Fruit fly (Drosophila melanogaster): Measurements from ENCODE around the gene Wdr37.

Wdr37 gene

DNA sequence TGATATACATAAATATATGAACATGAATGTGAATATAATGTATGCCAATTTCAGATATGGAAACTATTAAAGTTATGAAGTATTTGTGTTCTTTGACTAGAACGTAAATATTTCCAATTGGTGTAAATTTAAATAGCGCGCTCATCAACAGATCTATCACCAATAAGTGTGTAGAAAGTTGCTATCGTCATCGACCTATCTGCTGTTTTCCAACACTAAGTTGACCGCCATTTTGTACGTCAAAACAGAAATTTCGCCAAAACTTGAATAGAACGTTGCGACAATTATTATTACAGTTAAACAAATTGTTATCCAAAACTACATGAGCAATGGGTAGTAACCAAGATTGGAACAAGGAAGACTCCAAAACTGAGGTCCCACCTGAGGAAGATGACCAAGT, 16.9 kb downstream of the Wdr37 start, which contains the start of gene cona (continued):
- TF ChIP-seq CG8944 (GFP tag; optimal IDR thresholded peaks at IDR 0.05) = no peak
- TF ChIP-seq CG10267 (tag; optimal IDR thresholded peaks at IDR 0.05) = peak; percentile 78
- no peak for TF ChIP-seq vfl (GFP tag; optimal IDR thresholded peaks at IDR 0.05)
- no peak for TF ChIP-seq tap (tag; optimal IDR thresholded peaks at IDR 0.05)
- TF ChIP-seq CG17186 (GFP tag; optimal IDR thresholded peaks at IDR 0.05) = no peak
- TF ChIP-seq Aef1 (GFP tag; IDR thresholded peaks at IDR 0.05) = no peak
- TF ChIP-seq CG18599 (GFP tag; optimal IDR thresholded peaks at IDR 0.05) = no peak
- TF ChIP-seq CG10979 (tag; optimal IDR thresholded peaks at IDR 0.05) = no peak
- TF ChIP-seq twi (tag; optimal IDR thresholded peaks at IDR 0.05) = no peak
- no peak for TF ChIP-seq crc (GFP tag; optimal IDR thresholded peaks at IDR 0.05)
- TF ChIP-seq ttk (GFP tag; IDR thresholded peaks at IDR 0.05) = no peak
- no peak for TF ChIP-seq CG15073 (GFP tag; optimal IDR thresholded peaks at IDR 0.05)
- no peak for TF ChIP-seq CG10209 (GFP tag; optimal IDR thresholded peaks at IDR 0.05)
- no peak for TF ChIP-seq ap (GFP tag; IDR thresholded peaks at IDR 0.05)
- TF ChIP-seq HmgZ (tag; optimal IDR thresholded peaks at IDR 0.05) = no peak
- no peak for TF ChIP-seq Atf-2 (GFP tag; optimal IDR thresholded peaks at IDR 0.05)
- TF ChIP-seq CG6272 (GFP tag; IDR thresholded peaks at IDR 0.05) = no peak
- 0 out of 2 replicates have a peak, but pooled peaks have one; percentile 33 for TF ChIP-seq MBD-R2 (GFP tag; IDR thresholded peaks at IDR 0.05)
- peak; percentile 55 for TF ChIP-seq Dref (GFP tag; IDR thresholded peaks at IDR 0.05)
- no peak for TF ChIP-seq sim (GFP tag; IDR thresholded peaks at IDR 0.05)
- TF ChIP-seq CG8281 (tag; optimal IDR thresholded peaks at IDR 0.05) = no peak
- TF ChIP-seq Sin3A (optimal IDR thresholded peaks at IDR 0.05) = no peak
- TF ChIP-seq pzg (GFP tag; optimal IDR thresholded peaks at IDR 0.05) = peak; percentile 42
- peak; percentile 24 for TF ChIP-seq CG15514 (GFP tag; optimal IDR thresholded peaks at IDR 0.05)
- no peak for TF ChIP-seq NC2α (GFP tag; optimal IDR thresholded peaks at IDR 0.05)
- TF ChIP-seq Hr78 (GFP tag; optimal IDR thresholded peaks at IDR 0.05) = no peak
- TF ChIP-seq CG10321 (GFP tag; IDR thresholded peaks at IDR 0.05) = no peak
- no peak for TF ChIP-seq PHDP (tag; optimal IDR thresholded peaks at IDR 0.05)
- TF ChIP-seq pho (GFP tag; optimal IDR thresholded peaks at IDR 0.05) = no peak
- no peak for TF ChIP-seq CoRest (tag; optimal IDR thresholded peaks at IDR 0.05)
- TF ChIP-seq stwl (tag; optimal IDR thresholded peaks at IDR 0.05) = peak; percentile 61
- 0 out of 2 replicates have a peak, but pooled peaks have one; percentile 24 for TF ChIP-seq sob (GFP tag; IDR thresholded peaks at IDR 0.05)
- no peak for TF ChIP-seq Dek (tag; optimal IDR thresholded peaks at IDR 0.05)
- TF ChIP-seq CG12659 (GFP tag; optimal IDR thresholded peaks at IDR 0.05) = peak; percentile 6
- TF ChIP-seq nmo (GFP tag; optimal IDR thresholded peaks at IDR 0.05) = no peak
- no peak for TF ChIP-seq Asciz (GFP tag; optimal IDR thresholded peaks at IDR 0.05)
- no peak for TF ChIP-seq ems (GFP tag; optimal IDR thresholded peaks at IDR 0.05)
- no peak for TF ChIP-seq CG4360 (GFP tag; IDR thresholded peaks at IDR 0.05)
- TF ChIP-seq luna (GFP tag; optimal IDR thresholded peaks at IDR 0.05) = no peak
- no peak for TF ChIP-seq hth (optimal IDR thresholded peaks at IDR 0.05)
- TF ChIP-seq CG2116 (GFP tag; optimal IDR thresholded peaks at IDR 0.05) = peak; percentile 60
- no peak for TF ChIP-seq oc (tag; optimal IDR thresholded peaks at IDR 0.05)
- no peak for TF ChIP-seq CG15601 (tag; optimal IDR thresholded peaks at IDR 0.05)
- TF ChIP-seq cas (GFP tag; IDR thresholded peaks at IDR 0.05) = no peak
- no peak for TF ChIP-seq CG14710 (tag; optimal IDR thresholded peaks at IDR 0.05)
- no peak for TF ChIP-seq zf30C (GFP tag; optimal IDR thresholded peaks at IDR 0.05)
- no peak for TF ChIP-seq chinmo (GFP tag; IDR thresholded peaks at IDR 0.05; ENCODE audit: partially characterized antibody)
- no peak for TF ChIP-seq CG6791 (GFP tag; IDR thresholded peaks at IDR 0.05; ENCODE audit: partially characterized antibody)
- TF ChIP-seq jigr1 (GFP tag; IDR thresholded peaks at IDR 0.05) = no peak
- peak; percentile 86 for TF ChIP-seq Elba2 (GFP tag; optimal IDR thresholded peaks at IDR 0.05)
- peak; percentile 97 for TF ChIP-seq phol (tag; optimal IDR thresholded peaks at IDR 0.05)
